Worm (Caenorhabditis elegans) whole organism, L4/young adult: ENCODE results near the gene chil-15.

ENCODE experiments used
- W03F9.2 ChIP-seq: fragments of 150-350 bp; optimal IDR thresholded peaks from 2 replicates; lab custom pipeline; 2014; ENCODE audit warnings: missing biosample characterization, missing genetic modification characterization
- dao-5 ChIP-seq: sonication (generic microtip); optimal IDR thresholded peaks from 2 replicates; lab custom pipeline; 2016; ENCODE audit warnings: missing genotype, missing genetic modification characterization, moderate library complexity, missing compliant biosample characterization
- him-1 ChIP-seq: sonication (generic microtip); optimal IDR thresholded peaks from 2 replicates; lab custom pipeline; 2016; ENCODE audit warnings: missing genotype, missing genetic modification reagents, missing genetic modification characterization, missing compliant biosample characterization

Gene chil-15

DNA sequence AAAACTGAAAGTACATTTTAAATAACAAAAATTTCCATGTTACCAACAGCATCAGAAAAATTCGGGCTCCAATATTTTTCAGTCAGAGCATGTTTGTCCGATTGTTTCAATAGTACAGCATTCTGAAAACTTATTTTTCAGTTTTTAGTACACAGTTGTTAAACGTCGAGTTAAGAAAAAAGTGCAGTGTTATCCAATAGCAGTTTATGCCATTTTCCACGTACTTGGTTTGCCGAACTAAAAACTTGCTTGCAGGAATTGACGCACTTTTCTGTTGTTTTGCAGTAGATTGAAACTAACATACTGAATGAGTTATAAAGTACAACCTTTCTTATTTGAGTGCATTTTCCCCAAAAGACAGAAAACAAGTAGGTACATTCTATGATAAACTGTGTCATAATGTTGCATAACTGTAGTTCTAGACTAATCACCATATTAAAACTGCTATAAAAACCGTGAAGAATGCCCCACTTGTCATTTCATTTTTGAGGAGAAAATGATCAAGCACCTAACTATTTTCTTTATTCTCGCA is 45.0 kb downstream of the chil-15 start, which contains the start of the genes Y51B9A.14 and Y51B9A.8:
Gene Y51B9A.14 (minus strand): TSS at position 101 of the 532 bp plus-strand sequence.
Gene Y51B9A.8 (plus strand): TSS at position 482 of the 532 bp plus-strand sequence.
- no peak for TF ChIP-seq dao-5 (tag; lab: Kevin White, UChicago)
- no peak for TF ChIP-seq W03F9.2 (tag; lab: Kevin White, UChicago)
- no peak for TF ChIP-seq him-1 (tag; lab: Kevin White, UChicago)

DNA sequence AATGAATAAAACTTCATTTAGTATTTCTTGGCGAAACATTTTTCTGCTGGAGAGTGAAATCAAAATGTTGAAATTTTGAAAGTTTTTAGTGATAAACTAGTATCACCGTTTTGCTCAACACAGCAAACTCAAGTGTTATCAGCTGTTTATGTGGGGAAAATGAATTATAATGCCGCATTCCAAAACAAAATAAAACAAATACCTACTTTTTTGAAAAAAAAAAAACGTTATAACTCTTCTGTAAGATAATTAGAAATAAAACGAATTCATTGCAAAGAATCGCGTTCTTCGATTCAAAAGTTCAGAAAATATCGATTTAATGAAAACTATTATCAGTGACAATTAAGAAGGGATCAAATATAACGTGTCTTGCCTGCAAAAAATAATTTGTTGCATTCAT is 45.9 kb downstream of the chil-15 start, which contains the start of gene Y51B9A.9:
Gene Y51B9A.9 (minus strand): TSS at position 101 of the 400 bp plus-strand sequence.
- no peak for TF ChIP-seq dao-5 (tag; lab: Kevin White, UChicago)
- no peak for TF ChIP-seq him-1 (tag; lab: Kevin White, UChicago)
- no peak for TF ChIP-seq W03F9.2 (tag; lab: Kevin White, UChicago)

DNA sequence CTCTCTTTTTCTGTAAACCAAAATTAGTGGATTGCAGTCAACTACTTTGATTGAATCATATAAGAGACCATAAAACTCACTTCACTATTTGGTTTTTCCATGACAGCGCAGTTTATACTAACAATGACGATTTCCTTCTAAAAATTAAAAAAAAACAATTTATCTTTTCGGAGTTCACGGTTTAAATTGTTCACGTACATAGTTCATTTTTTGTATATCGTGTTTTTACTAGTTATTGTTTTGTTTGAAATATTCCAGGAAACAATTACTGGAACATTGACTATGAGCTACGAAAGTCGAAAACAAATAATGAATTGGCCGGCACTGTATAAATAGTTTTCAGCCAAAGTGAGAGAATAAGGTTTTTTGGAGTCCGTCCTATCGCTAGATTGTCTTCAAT is 50.7 kb downstream of the chil-15 start, which contains the start of gene lido-17:
Gene lido-17 (minus strand): TSS at position 101 of the 400 bp plus-strand sequence.
- no peak for TF ChIP-seq him-1 (tag; lab: Kevin White, UChicago)
- TF ChIP-seq W03F9.2 (tag; lab: Kevin White, UChicago) = no peak
- no peak for TF ChIP-seq dao-5 (tag; lab: Kevin White, UChicago)
